Worm (Caenorhabditis elegans) whole organism, young adult: ENCODE results near the gene D1053.3.

Experiments used
- B0019.2 ChIP-seq: fragments of 200-800 bp; sonication (Bioruptor generic); conservative IDR thresholded peaks from 2 replicates; pipeline ENCODE4 v1.3.6; 2022; ENCODE audit warnings: missing genetic modification reagents, missing genetic modification characterization, missing compliant biosample characterization
- C17E4.6 ChIP-seq: fragments of 200-800 bp; sonication (Bioruptor generic); IDR thresholded peaks from 2 replicates; pipeline ENCODE4 v1.3.6; 2022; ENCODE audit warnings: missing genetic modification reagents, missing genetic modification characterization, missing compliant biosample characterization
- D2030.7 ChIP-seq: fragments of 200-800 bp; sonication (Bioruptor generic); IDR thresholded peaks from 2 replicates; pipeline ENCODE4 v1.3.6; 2022; ENCODE audit warnings: missing genetic modification reagents, missing genetic modification characterization, missing compliant biosample characterization
- F33H1.4 ChIP-seq: fragments of 200-800 bp; sonication (Bioruptor generic); IDR thresholded peaks from 2 replicates; pipeline ENCODE4 v1.3.6; 2022; ENCODE audit warnings: missing genetic modification reagents, missing genetic modification characterization, missing compliant biosample characterization
- F57C9.4 ChIP-seq: sonication (generic microtip); optimal IDR thresholded peaks from 2 replicates; lab custom pipeline; 2017; ENCODE audit warnings: mild to moderate bottlenecking, missing genetic modification characterization, missing compliant biosample characterization
- K12H6.12 ChIP-seq: fragments of 200-800 bp; sonication (Bioruptor generic); optimal IDR thresholded peaks from 2 replicates; lab custom pipeline; 2018; ENCODE audit warnings: mild to moderate bottlenecking, missing genetic modification characterization, missing compliant biosample characterization
- Y53G8AR.9 ChIP-seq: fragments of 200-800 bp; sonication (Bioruptor generic); conservative IDR thresholded peaks from 2 replicates; pipeline ENCODE4 v1.3.6; 2022; ENCODE audit warnings: missing genetic modification reagents, missing genetic modification characterization, missing compliant biosample characterization
- ZK185.1 ChIP-seq: sonication (generic microtip); optimal IDR thresholded peaks from 2 replicates; lab custom pipeline; 2016; ENCODE audit warnings: mild to moderate bottlenecking, missing genetic modification characterization, missing compliant biosample characterization; ENCODE audit not compliant: poor library complexity, severe bottlenecking
- akir-1 ChIP-seq: fragments of 200-800 bp; sonication (Bioruptor generic); optimal IDR thresholded peaks from 2 replicates; lab custom pipeline; 2018; ENCODE audit warnings: mild to moderate bottlenecking, missing genetic modification characterization, moderate library complexity, missing compliant biosample characterization
- ama-1 ChIP-seq, 3 experiments: fragments of 150-350 bp in 1 of 3; sonication (generic microtip) in 2 of 3; optimal IDR thresholded peaks; 2 replicates each; lab custom pipeline; 2014 to 2018; ENCODE audit warnings: missing biosample characterization in 2 of 3, missing genetic modification characterization in 2 of 3, missing genetic modification reagents in 2 of 3
- aptf-3 ChIP-seq: fragments of 200-800 bp; sonication (Bioruptor generic); IDR thresholded peaks from 2 replicates; pipeline ENCODE4 v1.3.6; 2022; ENCODE audit warnings: missing genetic modification characterization, missing compliant biosample characterization
- athp-1 ChIP-seq: sonication (generic microtip); optimal IDR thresholded peaks from 2 replicates; lab custom pipeline; 2017; ENCODE audit warnings: mild to moderate bottlenecking, missing genetic modification characterization, missing compliant biosample characterization
- attf-5 ChIP-seq: fragments of 200-800 bp; sonication (Bioruptor generic); optimal IDR thresholded peaks from 2 replicates; lab custom pipeline; 2018; ENCODE audit warnings: mild to moderate bottlenecking, missing genetic modification characterization, missing compliant biosample characterization
- attf-6 ChIP-seq: fragments of 200-800 bp; sonication (Bioruptor generic); IDR thresholded peaks from 2 replicates; pipeline ENCODE4 v1.3.6; 2022; ENCODE audit warnings: missing genetic modification reagents, missing genetic modification characterization, missing compliant biosample characterization
- cebp-1 ChIP-seq, 2 experiments: fragments of 200-800 bp in 1 of 2; sonication (Bioruptor generic) in 1 of 2; sonication (generic microtip) in 1 of 2; IDR thresholded peaks in 1 of 2; optimal IDR thresholded peaks in 1 of 2; 2 replicates each; pipeline versions ENCODE4 v1.3.6 to Lab custom; 2017 to 2022; ENCODE audit warnings: missing compliant biosample characterization in 2 of 2, missing genetic modification characterization in 2 of 2, mild to moderate bottlenecking in 1 of 2, missing genetic modification reagents in 1 of 2, moderate library complexity in 1 of 2
- ceh-100 ChIP-seq: fragments of 200-800 bp; sonication (Bioruptor generic); IDR thresholded peaks from 2 replicates; pipeline ENCODE4 v1.3.6; 2022; ENCODE audit warnings: missing genetic modification reagents, missing genetic modification characterization, missing compliant biosample characterization
- ceh-40 ChIP-seq: fragments of 200-800 bp; sonication (Bioruptor generic); IDR thresholded peaks from 2 replicates; pipeline ENCODE4 v1.3.6; 2022; ENCODE audit warnings: missing genetic modification characterization, missing compliant biosample characterization
- ceh-58 ChIP-seq: fragments of 200-800 bp; sonication (Bioruptor generic); IDR thresholded peaks from 2 replicates; pipeline ENCODE4 v1.3.6; 2022; ENCODE audit warnings: missing genetic modification characterization, missing compliant biosample characterization
- ceh-91 ChIP-seq: fragments of 200-800 bp; sonication (Bioruptor generic); IDR thresholded peaks from 2 replicates; pipeline ENCODE4 v1.3.6; 2022; ENCODE audit warnings: missing genetic modification reagents, missing genetic modification characterization, missing compliant biosample characterization
- dox-1 ChIP-seq: fragments of 200-800 bp; sonication (Bioruptor generic); IDR thresholded peaks from 2 replicates; pipeline ENCODE4 v1.3.6; 2022; ENCODE audit warnings: missing genetic modification reagents, missing genetic modification characterization, missing compliant biosample characterization
- dpff-1 ChIP-seq: sonication (generic microtip); optimal IDR thresholded peaks from 2 replicates; lab custom pipeline; 2017; ENCODE audit warnings: mild to moderate bottlenecking, missing genetic modification characterization, missing compliant biosample characterization
- egl-18 ChIP-seq: fragments of 200-800 bp; sonication (Bioruptor generic); IDR thresholded peaks from 2 replicates; pipeline ENCODE4 v1.3.6; 2022; ENCODE audit warnings: missing genetic modification reagents, missing genetic modification characterization, missing compliant biosample characterization
- fkh-3 ChIP-seq: sonication (generic microtip); optimal IDR thresholded peaks from 2 replicates; lab custom pipeline; 2016; ENCODE audit warnings: mild to moderate bottlenecking, missing genetic modification characterization, missing compliant biosample characterization
- hmg-20 ChIP-seq: fragments of 200-800 bp; sonication (Bioruptor generic); IDR thresholded peaks from 2 replicates; pipeline ENCODE4 v1.3.6; 2022; ENCODE audit warnings: missing genetic modification reagents, missing genetic modification characterization, missing compliant biosample characterization
- lag-1 ChIP-seq: fragments of 200-800 bp; sonication (Bioruptor generic); IDR thresholded peaks from 2 replicates; pipeline ENCODE4 v1.3.6; 2022; ENCODE audit warnings: missing genetic modification reagents, missing genetic modification characterization, missing compliant biosample characterization
- lin-54 ChIP-seq: fragments of 200-800 bp; sonication (Bioruptor generic); optimal IDR thresholded peaks from 2 replicates; lab custom pipeline; 2018; ENCODE audit warnings: mild to moderate bottlenecking, missing genetic modification characterization, missing compliant biosample characterization
- madf-3 ChIP-seq: fragments of 200-800 bp; sonication (Bioruptor generic); IDR thresholded peaks from 2 replicates; pipeline ENCODE4 v1.3.6; 2022; ENCODE audit warnings: missing genetic modification reagents, missing genetic modification characterization, missing compliant biosample characterization
- madf-6 ChIP-seq: fragments of 200-800 bp; sonication (Bioruptor generic); IDR thresholded peaks from 2 replicates; pipeline ENCODE4 v1.3.6; 2022; ENCODE audit warnings: missing genetic modification reagents, missing genetic modification characterization, missing compliant biosample characterization
- mcd-1 ChIP-seq: fragments of 200-800 bp; sonication (Bioruptor generic); IDR thresholded peaks from 2 replicates; pipeline ENCODE4 v1.3.6; 2022; ENCODE audit warnings: missing genetic modification reagents, missing genetic modification characterization, missing compliant biosample characterization
- mel-28 ChIP-seq: sonication (generic microtip); optimal IDR thresholded peaks from 2 replicates; lab custom pipeline; 2016; ENCODE audit warnings: borderline replicate concordance, mild to moderate bottlenecking, missing genetic modification characterization, missing compliant biosample characterization
- nfya-1 ChIP-seq: sonication (generic microtip); optimal IDR thresholded peaks from 2 replicates; lab custom pipeline; 2017; ENCODE audit warnings: antibody characterized with exemption, missing compliant biosample characterization, missing genetic modification characterization, borderline replicate concordance; ENCODE audit not compliant: insufficient read depth
- nhr-120 ChIP-seq: fragments of 200-800 bp; sonication (Bioruptor generic); IDR thresholded peaks from 2 replicates; pipeline ENCODE4 v1.3.6; 2022; ENCODE audit warnings: missing genetic modification characterization, missing compliant biosample characterization
- nhr-80 ChIP-seq: sonication (generic microtip); optimal IDR thresholded peaks from 2 replicates; lab custom pipeline; 2016; ENCODE audit warnings: missing genetic modification characterization, missing compliant biosample characterization
- nhr-90 ChIP-seq: sonication (generic microtip); optimal IDR thresholded peaks from 2 replicates; lab custom pipeline; 2016; ENCODE audit warnings: missing genotype, mild to moderate bottlenecking, missing genetic modification characterization, missing compliant biosample characterization
- pbrm-1 ChIP-seq: fragments of 200-800 bp; sonication (Bioruptor generic); IDR thresholded peaks from 2 replicates; pipeline ENCODE4 v1.3.6; 2022; ENCODE audit warnings: missing genetic modification reagents, missing genetic modification characterization, missing compliant biosample characterization
- rcor-1 ChIP-seq: fragments of 200-800 bp; sonication (Bioruptor generic); IDR thresholded peaks from 2 replicates; pipeline ENCODE4 v1.3.6; 2022; ENCODE audit warnings: missing genetic modification reagents, missing genetic modification characterization, missing compliant biosample characterization
- rec-8 ChIP-seq, 2 experiments: sonication (generic microtip); optimal IDR thresholded peaks; 2 replicates each; lab custom pipeline; 2016; ENCODE audit warnings: mild to moderate bottlenecking in 2 of 2, missing genetic modification characterization in 2 of 2, missing genetic modification reagents in 2 of 2, missing genotype in 2 of 2, missing biosample characterization in 1 of 2, missing compliant biosample characterization in 1 of 2, moderate library complexity in 1 of 2
- sdz-38 ChIP-seq: sonication (generic microtip); optimal IDR thresholded peaks from 2 replicates; lab custom pipeline; 2016; ENCODE audit warnings: missing genotype, missing genetic modification characterization, missing compliant biosample characterization
- sea-2 ChIP-seq: fragments of 200-800 bp; sonication (Bioruptor generic); IDR thresholded peaks from 2 replicates; pipeline ENCODE4 v1.3.6; 2022; ENCODE audit warnings: missing genetic modification characterization, missing compliant biosample characterization
- snpc-3.4 ChIP-seq: sonication (generic microtip); optimal IDR thresholded peaks from 2 replicates; lab custom pipeline; 2017; ENCODE audit warnings: missing genetic modification characterization, mild to moderate bottlenecking, missing compliant biosample characterization, antibody characterized with exemption, moderate library complexity, missing genotype, missing genetic modification reagents
- somi-1 ChIP-seq: fragments of 200-800 bp; sonication (Bioruptor generic); optimal IDR thresholded peaks from 2 replicates; lab custom pipeline; 2018; ENCODE audit warnings: mild to moderate bottlenecking, missing genetic modification characterization, missing compliant biosample characterization
- sptf-2 ChIP-seq: fragments of 200-800 bp; sonication (Bioruptor generic); optimal IDR thresholded peaks from 2 replicates; lab custom pipeline; 2018; ENCODE audit warnings: mild to moderate bottlenecking, missing genetic modification characterization, missing compliant biosample characterization
- tbx-9 ChIP-seq: sonication (generic microtip); optimal IDR thresholded peaks from 2 replicates; lab custom pipeline; 2016; ENCODE audit warnings: borderline replicate concordance, missing genetic modification characterization, inconsistent platforms, missing compliant biosample characterization
- unc-62 ChIP-seq: fragments of 150-350 bp; optimal IDR thresholded peaks from 2 replicates; lab custom pipeline; 2014; ENCODE audit warnings: missing biosample characterization, missing genetic modification reagents, missing genetic modification characterization
- zfh-2 ChIP-seq: fragments of 200-800 bp; sonication (Bioruptor generic); conservative IDR thresholded peaks from 2 replicates; pipeline ENCODE4 v1.3.6; 2022; ENCODE audit warnings: missing genetic modification reagents, missing genetic modification characterization, missing compliant biosample characterization
- ztf-18 ChIP-seq: sonication (generic microtip); optimal IDR thresholded peaks from 2 replicates; lab custom pipeline; 2016; ENCODE audit warnings: missing genotype, mild to moderate bottlenecking, missing genetic modification characterization, missing compliant biosample characterization
- ztf-25 ChIP-seq: fragments of 200-800 bp; sonication (Bioruptor generic); IDR thresholded peaks from 2 replicates; pipeline ENCODE4 v1.3.6; 2022; ENCODE audit warnings: missing genetic modification reagents, missing genetic modification characterization, missing compliant biosample characterization

Gene D1053.3

DNA sequence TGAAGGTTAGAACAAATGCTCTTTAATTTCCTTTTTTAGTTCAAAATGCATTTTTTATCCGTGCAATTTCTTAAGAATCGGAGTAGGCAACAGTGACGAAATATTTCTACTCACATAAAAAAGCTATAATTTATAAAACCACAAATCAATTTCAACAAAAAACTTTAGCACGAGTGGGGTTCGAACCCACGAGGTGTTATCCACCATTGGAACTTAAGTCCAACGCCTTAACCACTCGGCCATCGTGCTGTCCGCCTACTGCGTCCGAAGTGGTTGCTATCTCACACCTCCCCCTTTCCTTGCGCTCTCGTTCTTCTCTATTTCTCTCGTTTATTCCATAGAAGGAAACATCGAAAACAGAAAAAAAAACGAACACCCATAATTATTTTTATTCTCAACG is 20.7 kb upstream of the D1053.3 start (continued):
- TF ChIP-seq zfh-2, result no peak
- TF ChIP-seq ZK185.1, result peak; percentile 75
- TF ChIP-seq F33H1.4 (GFP tag; lab: Robert Waterston, UW), result no peak
- TF ChIP-seq hmg-20 (GFP tag; lab: Robert Waterston, UW), result peak; percentile 67; the same call in 1 of the 2 replicates
- TF ChIP-seq attf-5 (GFP tag; lab: Kevin White, UChicago), result peak; percentile 72
- 0 out of 2 replicates have a peak, but pooled peaks have one; percentile 42 for TF ChIP-seq egl-18 (GFP tag; lab: Robert Waterston, UW)
- TF ChIP-seq madf-3 (GFP tag; lab: Robert Waterston, UW), result no peak
- no peak for TF ChIP-seq nfya-1
- TF ChIP-seq F57C9.4, result no peak
- no peak for TF ChIP-seq unc-62
- no peak for TF ChIP-seq ceh-58 (GFP tag; lab: Robert Waterston, UW)
- TF ChIP-seq C17E4.6 (GFP tag; lab: Robert Waterston, UW), result peak; percentile 75; the same call in 1 of the 2 replicates
- peak; percentile 73 for TF ChIP-seq ceh-40 (GFP tag; lab: Robert Waterston, UW)
- peak; percentile 96 for TF ChIP-seq pbrm-1
- peak; percentile 62; the same call in 1 of the 2 replicates for TF ChIP-seq sea-2 (GFP tag; lab: Robert Waterston, UW)
- TF ChIP-seq lin-54 (GFP tag; lab: Kevin White, UChicago), result peak; percentile 59
- peak; percentile 72 for TF ChIP-seq somi-1 (GFP tag; lab: Kevin White, UChicago)
- no peak for TF ChIP-seq lag-1 (GFP tag; lab: Robert Waterston, UW)
- peak; percentile 90 for TF ChIP-seq nhr-90
- TF ChIP-seq sdz-38 (tag; lab: Kevin White, UChicago), result no peak
- TF ChIP-seq aptf-3 (GFP tag; lab: Robert Waterston, UW), result no peak
- peak; percentile 55; the same call in 1 of the 2 replicates for TF ChIP-seq B0019.2 (GFP tag; lab: Robert Waterston, UW)
- peak; percentile 63 for TF ChIP-seq ceh-100 (GFP tag; lab: Robert Waterston, UW)
- TF ChIP-seq tbx-9 (tag; lab: Kevin White, UChicago), result no peak
- TF ChIP-seq akir-1 (GFP tag; lab: Kevin White, UChicago), result no peak
- peak; percentile 77 for TF ChIP-seq snpc-3.4 (tag; lab: Kevin White, UChicago)
- no peak for TF ChIP-seq nhr-80 (tag; lab: Kevin White, UChicago)
- peak; percentile 68 for TF ChIP-seq mcd-1 (GFP tag; lab: Robert Waterston, UW)
- TF ChIP-seq dox-1 (GFP tag; lab: Robert Waterston, UW), result no peak; the same call in 1 of the 2 replicates
- peak; percentile 87 for TF ChIP-seq rcor-1 (GFP tag; lab: Robert Waterston, UW)
- TF ChIP-seq athp-1, result peak; percentile 52
- no peak; the same call in 1 of the 2 replicates for TF ChIP-seq Y53G8AR.9 (GFP tag; lab: Robert Waterston, UW)
- peak; percentile 58 for TF ChIP-seq fkh-3 (tag; lab: Kevin White, UChicago)
- TF ChIP-seq ztf-25 (GFP tag; lab: Robert Waterston, UW), result peak; percentile 92
- no peak for TF ChIP-seq dpff-1
- no peak for TF ChIP-seq ceh-91 (GFP tag; lab: Robert Waterston, UW)
- peak; percentile 64 for TF ChIP-seq K12H6.12
- peak; percentile 69 for TF ChIP-seq sptf-2 (GFP tag; lab: Kevin White, UChicago)
- TF ChIP-seq madf-6 (GFP tag; lab: Robert Waterston, UW), result peak; percentile 73
- peak; percentile 76 for TF ChIP-seq ztf-18 (tag; lab: Kevin White, UChicago)
- TF ChIP-seq cebp-1 (GFP tag; IDR thresholded peaks at IDR 0.05; lab: Robert Waterston, UW), result peak; percentile 53; the same call in 1 of the 2 replicates
- TF ChIP-seq cebp-1 (tag; optimal IDR thresholded peaks at IDR 0.05; lab: Kevin White, UChicago), result no peak
- peak; percentile 85 to 92 for TF ChIP-seq rec-8 (tag; optimal IDR thresholded peaks at IDR 0.05; lab: Kevin White, UChicago)
- TF ChIP-seq mel-28 (tag; lab: Kevin White, UChicago), result no peak
- 0 out of 2 replicates have a peak, but pooled peaks have one; percentile 77 for TF ChIP-seq nhr-120 (GFP tag; lab: Robert Waterston, UW)
- TF ChIP-seq D2030.7 (GFP tag; lab: Robert Waterston, UW), result peak; percentile 76
- no peak for TF ChIP-seq attf-6 (GFP tag; lab: Robert Waterston, UW)
- no peak for TF ChIP-seq ama-1 (optimal IDR thresholded peaks at IDR 0.05; lab: Kevin White, UChicago)
- peak in 1 of 2 experiments; percentile 81 for TF ChIP-seq ama-1 (GFP tag; optimal IDR thresholded peaks at IDR 0.05; lab: Kevin White, UChicago)
